Worm (Caenorhabditis elegans) whole organism, mixed stage, embryonic: ENCODE data around the gene Y39A1A.17.

ENCODE experiments used
- blmp-1 ChIP-seq: fragments of 150-350 bp; optimal IDR thresholded peaks from 2 replicates; lab custom pipeline; 2014; ENCODE audit warnings: missing biosample characterization, missing genetic modification characterization
- ces-1 ChIP-seq: fragments of 150-350 bp; optimal IDR thresholded peaks from 2 replicates; lab custom pipeline; 2014; ENCODE audit warnings: missing biosample characterization, missing genetic modification reagents, missing genetic modification characterization
- elt-1 ChIP-seq: sonication (generic microtip); optimal IDR thresholded peaks from 2 replicates; lab custom pipeline; 2017; ENCODE audit warnings: missing genetic modification characterization, mild to moderate bottlenecking, missing compliant biosample characterization, antibody characterized with exemption, moderate library complexity, borderline replicate concordance; ENCODE audit not compliant: insufficient read depth
- elt-3 ChIP-seq: fragments of 150-350 bp; optimal IDR thresholded peaks from 2 replicates; lab custom pipeline; 2014; ENCODE audit warnings: missing biosample characterization, missing genetic modification characterization
- lin-32 ChIP-seq: fragments of 200-800 bp; sonication (Bioruptor generic); optimal IDR thresholded peaks from 2 replicates; lab custom pipeline; 2018; ENCODE audit warnings: mild to moderate bottlenecking, missing genetic modification characterization, missing compliant biosample characterization
- nhr-12 ChIP-seq: fragments of 150-350 bp; optimal IDR thresholded peaks from 2 replicates; lab custom pipeline; 2014; ENCODE audit warnings: missing biosample characterization, missing genetic modification characterization
- snpc-4 ChIP-seq: fragments of 150-350 bp; optimal IDR thresholded peaks from 2 replicates; lab custom pipeline; 2014; ENCODE audit warnings: missing biosample characterization, missing genetic modification characterization
- tbx-8 ChIP-seq: fragments of 200-800 bp; sonication (Bioruptor generic); optimal IDR thresholded peaks from 2 replicates; lab custom pipeline; 2018; ENCODE audit warnings: mild to moderate bottlenecking, missing genetic modification characterization, moderate library complexity, missing compliant biosample characterization
- unc-39 ChIP-seq: fragments of 150-350 bp; optimal IDR thresholded peaks from 2 replicates; lab custom pipeline; 2014; ENCODE audit warnings: missing biosample characterization, missing genetic modification characterization
- unc-62 ChIP-seq: fragments of 150-350 bp; optimal IDR thresholded peaks from 2 replicates; lab custom pipeline; 2014; ENCODE audit warnings: missing biosample characterization, missing genetic modification reagents, missing genetic modification characterization
- ztf-11 ChIP-seq: fragments of 150-350 bp; optimal IDR thresholded peaks from 2 replicates; lab custom pipeline; 2014; ENCODE audit warnings: missing biosample characterization, missing genetic modification characterization

ce11 chrIII:10721056-10721455, 30.1 kb upstream of the Y39A1A.17 start:
- no peak for TF ChIP-seq elt-3 (tag; lab: Kevin White, UChicago)
- no peak for TF ChIP-seq ztf-11
- TF ChIP-seq unc-39 (tag; lab: Kevin White, UChicago) = no peak
- no peak for TF ChIP-seq elt-1 (tag; lab: Kevin White, UChicago)
- no peak for TF ChIP-seq unc-62 (GFP tag; lab: Kevin White, UChicago)
- no peak for TF ChIP-seq ces-1 (GFP tag; lab: Kevin White, UChicago)
- TF ChIP-seq lin-32 (GFP tag; lab: Kevin White, UChicago) = no peak
- no peak for TF ChIP-seq blmp-1 (tag; lab: Kevin White, UChicago)
- no peak for TF ChIP-seq snpc-4 (tag; lab: Kevin White, UChicago)
- TF ChIP-seq tbx-8 (GFP tag; lab: Kevin White, UChicago) = no peak
- no peak for TF ChIP-seq nhr-12
